Worm (Caenorhabditis elegans): ENCODE results near the gene oig-2.

ce11 chrII:12984709-12985108 lies 23.3 kb downstream of the oig-2 start:
- TF ChIP-seq jun-1 (tag; optimal IDR thresholded peaks at IDR 0.05) (no peak), Y75B8A.6 (GFP tag; IDR thresholded peaks at IDR 0.05) (no peak), madf-5 (GFP tag; IDR thresholded peaks at IDR 0.05) (no peak)

All from whole organism, L4 larva.